Worm (Caenorhabditis elegans): Measurements from ENCODE around the gene stdh-2.

stdh-2 gene

DNA sequence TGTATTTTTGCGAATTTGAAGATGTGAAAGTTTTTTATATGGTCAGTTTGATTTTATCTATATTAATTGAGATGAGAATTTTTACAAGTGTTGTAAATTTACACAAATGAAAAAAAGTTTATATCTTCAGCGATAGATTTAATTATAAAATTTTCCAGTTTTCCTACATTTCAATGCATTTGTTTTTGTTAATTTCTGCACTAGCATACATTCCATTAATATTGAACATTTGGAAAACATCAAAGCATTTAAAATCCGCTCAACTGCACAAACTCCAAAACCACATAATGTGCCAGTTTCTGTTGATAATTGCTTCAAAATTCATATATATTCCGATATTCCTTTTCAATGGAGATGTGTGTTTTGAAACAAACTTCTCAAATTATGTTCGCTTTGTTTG lies 41.2 kb upstream of the stdh-2 start, which contains the start of gene srh-277:
TSS of gene srh-277 (plus strand) at position 301 of the 400 bp plus-strand sequence.
- no peak for TF ChIP-seq sem-4 (tag; optimal IDR thresholded peaks at IDR 0.05)
- TF ChIP-seq C34F6.9 (tag; optimal IDR thresholded peaks at IDR 0.05): no peak
- no peak for TF ChIP-seq ceh-16 (tag; optimal IDR thresholded peaks at IDR 0.05)
- TF ChIP-seq aly-2 (tag; optimal IDR thresholded peaks at IDR 0.05): no peak
- no peak for TF ChIP-seq zag-1 (tag; optimal IDR thresholded peaks at IDR 0.05)
- TF ChIP-seq nhr-23 (tag; optimal IDR thresholded peaks at IDR 0.05): no peak
- TF ChIP-seq nhr-21 (tag; optimal IDR thresholded peaks at IDR 0.05): no peak
- no peak for TF ChIP-seq unc-62 (GFP tag; optimal IDR thresholded peaks at IDR 0.05)
- TF ChIP-seq unc-55 (GFP tag; optimal IDR thresholded peaks at IDR 0.05): no peak
- no peak for TF ChIP-seq dmd-4 (tag; optimal IDR thresholded peaks at IDR 0.05)
- TF ChIP-seq lsy-2 (tag; optimal IDR thresholded peaks at IDR 0.05): no peak
- no peak for TF ChIP-seq unc-39 (tag; optimal IDR thresholded peaks at IDR 0.05)

DNA sequence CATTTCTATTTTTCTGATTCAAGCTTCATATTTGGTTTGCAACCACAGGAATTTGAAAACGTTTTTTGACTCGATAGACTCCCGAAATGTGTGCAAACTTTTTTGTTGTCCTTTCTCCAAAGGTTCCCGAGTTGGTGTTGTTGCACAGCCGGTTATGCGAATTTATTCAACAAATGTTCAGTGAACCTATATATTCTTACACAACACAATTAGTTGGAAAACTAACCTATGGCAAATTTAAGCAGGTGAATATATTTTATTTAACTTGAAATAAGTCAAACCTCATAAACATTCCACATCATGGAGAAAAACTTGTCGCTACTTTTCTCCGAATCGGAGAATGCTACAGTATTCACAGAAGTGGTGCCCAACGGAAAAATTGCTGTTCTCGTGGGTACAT lies 40.8 kb upstream of the stdh-2 start, which contains the start of gene srz-14:
TSS of gene srz-14 (plus strand) at position 301 of the 400 bp plus-strand sequence.
- TF ChIP-seq snpc-4 (tag; optimal IDR thresholded peaks at IDR 0.05) (no peak), skn-1 (tag; optimal IDR thresholded peaks at IDR 0.05) (no peak), nhr-10 (tag; optimal IDR thresholded peaks at IDR 0.05) (no peak), mbf-1 (tag; optimal IDR thresholded peaks at IDR 0.05) (no peak), ceh-82 (tag; optimal IDR thresholded peaks at IDR 0.05) (no peak), ztf-11 (tag; optimal IDR thresholded peaks at IDR 0.05) (no peak), lin-11 (tag; optimal IDR thresholded peaks at IDR 0.05) (no peak)

DNA sequence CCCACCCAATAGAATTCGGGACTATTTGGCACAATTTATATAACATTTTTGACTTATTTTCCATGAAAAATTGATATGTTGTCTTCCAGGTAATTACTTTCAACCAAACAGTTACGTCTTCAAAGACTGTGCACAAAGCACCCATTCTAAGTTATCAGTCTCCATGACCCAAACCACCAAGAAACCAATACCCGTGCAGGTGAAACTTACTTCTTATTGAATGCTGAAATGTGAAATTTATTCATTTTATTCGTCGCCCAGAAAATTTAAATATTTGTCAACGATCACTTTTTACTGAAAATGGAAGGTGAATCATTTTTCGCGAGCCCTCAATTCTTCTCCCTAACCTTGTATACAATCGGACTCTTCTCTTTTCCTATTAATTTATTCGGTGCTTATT lies 33.6 kb upstream of the stdh-2 start, which contains the start of gene srh-281:
TSS of gene srh-281 (plus strand) at position 301 of the 400 bp plus-strand sequence.
- TF ChIP-seq ztf-4 (tag; optimal IDR thresholded peaks at IDR 0.05): no peak
- no peak for TF ChIP-seq nhr-6 (tag; optimal IDR thresholded peaks at IDR 0.05)
- TF ChIP-seq crh-2 (tag; optimal IDR thresholded peaks at IDR 0.05): no peak
- TF ChIP-seq nhr-77 (tag; optimal IDR thresholded peaks at IDR 0.05): no peak
- TF ChIP-seq nhr-12 (tag; optimal IDR thresholded peaks at IDR 0.05): no peak
- no peak for TF ChIP-seq skn-1 (tag; optimal IDR thresholded peaks at IDR 0.05)
- no peak for TF ChIP-seq nhr-237 (tag; optimal IDR thresholded peaks at IDR 0.05)
- TF ChIP-seq lin-11 (tag; optimal IDR thresholded peaks at IDR 0.05): no peak
- no peak for TF ChIP-seq R02D3.7 (tag; optimal IDR thresholded peaks at IDR 0.05)
- no peak for TF ChIP-seq mdl-1 (tag; optimal IDR thresholded peaks at IDR 0.05)
- no peak for TF ChIP-seq zag-1 (tag; optimal IDR thresholded peaks at IDR 0.05)
- no peak for TF ChIP-seq nhr-10 (tag; optimal IDR thresholded peaks at IDR 0.05)

DNA sequence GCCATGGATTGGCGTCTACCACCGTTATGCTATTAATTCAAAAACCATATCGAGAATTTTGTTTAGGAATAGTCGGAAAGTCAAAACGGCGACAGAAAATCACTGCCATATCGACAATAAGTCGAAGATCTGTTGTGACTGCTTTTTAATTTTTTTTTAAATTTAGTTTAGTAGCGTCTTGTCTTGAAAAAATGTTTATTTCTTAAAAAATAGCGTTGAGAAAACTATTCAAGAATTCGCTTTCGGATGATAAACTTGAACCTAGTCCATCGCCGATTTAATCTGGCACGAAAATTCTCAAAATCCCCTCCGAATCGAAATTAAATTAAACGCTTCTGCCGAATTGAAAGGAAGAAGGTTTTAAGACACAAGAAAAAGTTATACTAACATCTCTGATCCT lies 32.0 kb upstream of the stdh-2 start, which contains the start of gene srh-279:
TSS of gene srh-279 (plus strand) at position 301 of the 400 bp plus-strand sequence.
- no peak for TF ChIP-seq crh-2 (tag; optimal IDR thresholded peaks at IDR 0.05)
- no peak for TF ChIP-seq zag-1 (tag; optimal IDR thresholded peaks at IDR 0.05)
- no peak for TF ChIP-seq blmp-1 (tag; optimal IDR thresholded peaks at IDR 0.05; ENCODE audit: insufficient read depth)
- TF ChIP-seq nhr-21 (tag; optimal IDR thresholded peaks at IDR 0.05): no peak
- no peak for TF ChIP-seq ama-1 (optimal IDR thresholded peaks at IDR 0.05)
- no peak for TF ChIP-seq nhr-77 (tag; optimal IDR thresholded peaks at IDR 0.05)
- TF ChIP-seq unc-39 (tag; optimal IDR thresholded peaks at IDR 0.05): no peak
- no peak for TF ChIP-seq dmd-4 (tag; optimal IDR thresholded peaks at IDR 0.05)
- TF ChIP-seq nhr-23 (tag; optimal IDR thresholded peaks at IDR 0.05): no peak
- TF ChIP-seq ZK546.5 (tag; optimal IDR thresholded peaks at IDR 0.05): no peak
- TF ChIP-seq R02D3.7 (tag; optimal IDR thresholded peaks at IDR 0.05): no peak
- no peak for TF ChIP-seq nhr-12 (tag; optimal IDR thresholded peaks at IDR 0.05)
- TF ChIP-seq ztf-4 (tag; optimal IDR thresholded peaks at IDR 0.05): no peak
- no peak for TF ChIP-seq nhr-10 (tag; optimal IDR thresholded peaks at IDR 0.05)
- no peak for TF ChIP-seq nhr-11 (tag; optimal IDR thresholded peaks at IDR 0.05)
- no peak for TF ChIP-seq lsy-2 (tag; optimal IDR thresholded peaks at IDR 0.05)
- no peak for TF ChIP-seq ztf-1 (GFP tag; conservative IDR thresholded peaks at IDR 0.05)

DNA sequence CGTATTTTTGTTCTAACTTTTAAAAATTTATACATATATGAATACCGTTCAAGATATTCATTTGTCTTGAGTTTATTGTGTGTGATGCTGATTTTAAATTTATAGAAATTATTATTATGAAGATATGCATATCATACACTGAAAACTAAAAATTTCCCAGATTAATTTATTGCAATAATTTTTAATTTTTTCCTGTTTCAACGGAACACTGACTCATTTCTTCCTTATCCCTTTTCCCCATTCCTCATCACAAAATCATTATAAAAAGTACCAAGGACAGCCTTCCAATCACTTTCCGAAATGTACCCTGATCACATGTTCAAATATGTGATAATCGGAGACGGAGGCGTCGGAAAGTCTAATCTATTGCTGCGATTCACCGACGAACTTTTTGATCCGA lies 29.5 kb upstream of the stdh-2 start, which contains the start of gene rabr-4:
TSS of gene rabr-4 (plus strand) at position 301 of the 400 bp plus-strand sequence.
- TF ChIP-seq nhr-129 (tag; optimal IDR thresholded peaks at IDR 0.05): no peak
- no peak for TF ChIP-seq sma-3 (GFP tag; optimal IDR thresholded peaks at IDR 0.05)
- TF ChIP-seq nhr-12 (tag; optimal IDR thresholded peaks at IDR 0.05): no peak
- no peak for TF ChIP-seq fos-1 (tag; optimal IDR thresholded peaks at IDR 0.05)
- no peak for TF ChIP-seq lin-11 (tag; optimal IDR thresholded peaks at IDR 0.05)
- no peak for TF ChIP-seq ztf-4 (tag; optimal IDR thresholded peaks at IDR 0.05)
- TF ChIP-seq alr-1 (tag; optimal IDR thresholded peaks at IDR 0.05): no peak
- no peak for TF ChIP-seq unc-62 (GFP tag; optimal IDR thresholded peaks at IDR 0.05)
- no peak for TF ChIP-seq nhr-237 (tag; optimal IDR thresholded peaks at IDR 0.05)
- TF ChIP-seq dmd-4 (tag; optimal IDR thresholded peaks at IDR 0.05): no peak
- TF ChIP-seq nhr-10 (tag; optimal IDR thresholded peaks at IDR 0.05): no peak
- no peak for TF ChIP-seq gmeb-1 (tag; optimal IDR thresholded peaks at IDR 0.05)
- no peak for TF ChIP-seq crh-2 (tag; optimal IDR thresholded peaks at IDR 0.05)
- no peak for TF ChIP-seq sem-4 (tag; optimal IDR thresholded peaks at IDR 0.05)
- no peak for TF ChIP-seq ZK546.5 (tag; optimal IDR thresholded peaks at IDR 0.05)
- no peak for TF ChIP-seq peb-1 (tag; optimal IDR thresholded peaks at IDR 0.05)

All from whole organism, L2 larva.